Fruit fly (Drosophila melanogaster) whole organism, embryonic: ENCODE results near the gene snk.

Source experiments
- Atf-2 ChIP-seq: fragments of 200-800 bp; sonication (Bioruptor generic); optimal IDR thresholded peaks from 2 replicates; lab custom pipeline; 2016; ENCODE audit warnings: missing biosample characterization, missing genetic modification characterization
- Atf6 ChIP-seq: fragments of 200-800 bp; sonication (Bioruptor generic); IDR thresholded peaks from 2 replicates; pipeline ENCODE4 v1.3.6; 2022; ENCODE audit warnings: missing biosample characterization, missing genetic modification characterization
- CG17568 ChIP-seq: fragments of 200-800 bp; sonication (Bioruptor generic); optimal IDR thresholded peaks from 2 replicates; lab custom pipeline; 2018; ENCODE audit warnings: missing biosample characterization, mild to moderate bottlenecking, missing genetic modification characterization, moderate library complexity
- CG4328 ChIP-seq: fragments of 200-800 bp; sonication (Bioruptor generic); optimal IDR thresholded peaks from 3 replicates; lab custom pipeline; 2017; ENCODE audit warnings: missing biosample characterization, missing genetic modification reagents, missing genetic modification characterization
- Gug ChIP-seq: fragments of 200-800 bp; sonication (Bioruptor generic); IDR thresholded peaks from 4 replicates; pipeline ENCODE4 v1.3.6; 2022; ENCODE audit warnings: missing biosample characterization, missing genetic modification characterization
- Hmx ChIP-seq: fragments of 200-800 bp; sonication (Bioruptor generic); optimal IDR thresholded peaks from 2 replicates; lab custom pipeline; 2016; ENCODE audit warnings: missing biosample characterization, missing genetic modification characterization
- Mes4 ChIP-seq: fragments of 200-800 bp; sonication (Bioruptor generic); optimal IDR thresholded peaks from 2 replicates; lab custom pipeline; 2016; ENCODE audit warnings: missing biosample characterization, missing genetic modification characterization
- Tbp ChIP-seq: fragments of >200 bp; optimal IDR thresholded peaks from 2 replicates; lab custom pipeline; 2018; ENCODE audit warnings: missing biosample characterization, missing genetic modification characterization
- dati ChIP-seq: fragments of 200-800 bp; sonication (Bioruptor generic); IDR thresholded peaks from 2 replicates; pipeline ENCODE4 v1.3.6; 2022; ENCODE audit warnings: missing biosample characterization, missing genetic modification characterization
- row ChIP-seq: fragments of 200-800 bp; sonication (Bioruptor generic); IDR thresholded peaks from 3 replicates; pipeline ENCODE4 v1.3.6; 2022; ENCODE audit warnings: missing biosample characterization, missing genetic modification characterization
- sima ChIP-seq: fragments of 200-800 bp; sonication (Bioruptor generic); optimal IDR thresholded peaks from 2 replicates; lab custom pipeline; 2016; ENCODE audit warnings: missing biosample characterization, missing genetic modification characterization
- twi ChIP-seq: fragments of 200-800 bp; optimal IDR thresholded peaks from 2 replicates; lab custom pipeline; 2019; ENCODE audit warnings: missing biosample characterization, mild to moderate bottlenecking, missing genetic modification characterization, moderate library complexity
- zfh1 ChIP-seq: fragments of 200-800 bp; sonication (Bioruptor generic); IDR thresholded peaks from 3 replicates; pipeline ENCODE4 v1.3.6; 2022; ENCODE audit warnings: missing biosample characterization, missing genetic modification characterization

- TF ChIP-seq Hmx (GFP tag; lab: Kevin White, UChicago) (no peak), sima (GFP tag; lab: Kevin White, UChicago) (peak; percentile 49), Tbp (no peak), Atf-2 (GFP tag; lab: Kevin White, UChicago) (peak; percentile 59), CG4328 (GFP tag; lab: Kevin White, UChicago) (peak; percentile 70), Atf6 (GFP tag; lab: Robert Waterston, UW) (peak; percentile 58; the same call in 1 of the 2 replicates), Mes4 (peak; percentile 85), dati (GFP tag; lab: Robert Waterston, UW) (no peak), Gug (GFP tag; lab: Robert Waterston, UW) (0 out of 4 replicates have a peak, but pooled peaks have one; percentile 11), row (GFP tag; lab: Robert Waterston, UW) (no peak), zfh1 (GFP tag; lab: Robert Waterston, UW) (peak; percentile 80), twi (tag; lab: Kevin White, UChicago) (no peak), CG17568 (peak; percentile 91)
These were observed 25.5 kb upstream of the snk start for dm6 chr3R:13068022-13068421.
